Fruit fly (Drosophila melanogaster): ENCODE data around the gene H.

- no peak for TF ChIP-seq h (GFP tag; optimal IDR thresholded peaks at IDR 0.05)
- no peak for TF ChIP-seq tai (GFP tag; optimal IDR thresholded peaks at IDR 0.05)
- no peak for TF ChIP-seq Vsx2 (GFP tag; optimal IDR thresholded peaks at IDR 0.05; ENCODE audit: partially characterized antibody)
- TF ChIP-seq woc (GFP tag; optimal IDR thresholded peaks at IDR 0.05), result no peak
- no peak for TF ChIP-seq lola (GFP tag; optimal IDR thresholded peaks at IDR 0.05)
- TF ChIP-seq Jra (GFP tag; optimal IDR thresholded peaks at IDR 0.05), result no peak
- TF ChIP-seq fru (GFP tag; optimal IDR thresholded peaks at IDR 0.05), result no peak
- no peak for TF ChIP-seq OdsH (GFP tag; optimal IDR thresholded peaks at IDR 0.05)
Observed at dm6 chr3R:20605562-20606155, 16.1 kb upstream of the H start.

Data from whole organism, wandering third instar larva.